Fruit fly (Drosophila melanogaster): Measurements from ENCODE around the gene B4.

The B4 gene

dm6 chr2L:13549973-13550458, 888 bp upstream of the B4 start, which contains the start of gene kuz (continued):
- TF ChIP-seq CG17359 (tag; optimal IDR thresholded peaks at IDR 0.05) (peak; percentile 42), odd (GFP tag; optimal IDR thresholded peaks at IDR 0.05) (peak; percentile 21), CkIIα-i1 (GFP tag; IDR thresholded peaks at IDR 0.05) (no peak), pho (GFP tag; optimal IDR thresholded peaks at IDR 0.05) (no peak), cwo (GFP tag; optimal IDR thresholded peaks at IDR 0.05) (no peak), Bdp1 (GFP tag; optimal IDR thresholded peaks at IDR 0.05) (no peak), kah (GFP tag; optimal IDR thresholded peaks at IDR 0.05) (peak; percentile 38), vvl (GFP tag; IDR thresholded peaks at IDR 0.05) (peak; percentile 71; the same call in 1 of the 2 replicates), Hr51 (GFP tag; optimal IDR thresholded peaks at IDR 0.05) (peak in 1 of 2 experiments; percentile 7), CHES-1-like (GFP tag; optimal IDR thresholded peaks at IDR 0.05) (no peak), Dbx (GFP tag; IDR thresholded peaks at IDR 0.05) (peak; percentile 64; the same call in 2 of the 3 replicates), caup (GFP tag; optimal IDR thresholded peaks at IDR 0.05; ENCODE audit: severe bottlenecking) (peak; percentile 66), CG12769 (tag; optimal IDR thresholded peaks at IDR 0.05) (peak; percentile 54), tna (GFP tag; IDR thresholded peaks at IDR 0.05; ENCODE audit: partially characterized antibody) (peak; percentile 64; the same call in 1 of the 2 replicates), bbx (GFP tag; IDR thresholded peaks at IDR 0.05; ENCODE audit: partially characterized antibody) (peak; percentile 83), ranshi (GFP tag; IDR thresholded peaks at IDR 0.05) (no peak), Usf (GFP tag; optimal IDR thresholded peaks at IDR 0.05) (no peak), CG4854 (GFP tag; optimal IDR thresholded peaks at IDR 0.05) (peak; percentile 26), CG9876 (GFP tag; optimal IDR thresholded peaks at IDR 0.05) (peak; percentile 7), CG13775 (GFP tag; optimal IDR thresholded peaks at IDR 0.05) (no peak), CG12744 (GFP tag; optimal IDR thresholded peaks at IDR 0.05) (peak; percentile 4), sim (GFP tag; IDR thresholded peaks at IDR 0.05) (0 out of 2 replicates have a peak, but pooled peaks have one; percentile 15), CoRest (tag; optimal IDR thresholded peaks at IDR 0.05) (peak; percentile 4), BEAF-32 (GFP tag; optimal IDR thresholded peaks at IDR 0.05) (peak; percentile 63), CG16813 (GFP tag; IDR thresholded peaks at IDR 0.05; ENCODE audit: partially characterized antibody) (0 out of 3 replicates have a peak, but pooled peaks have one; percentile 21), CG4730 (GFP tag; IDR thresholded peaks at IDR 0.05) (no peak), nmo (GFP tag; optimal IDR thresholded peaks at IDR 0.05) (peak; percentile 17), Atf6 (GFP tag; IDR thresholded peaks at IDR 0.05) (peak; percentile 64; the same call in 1 of the 2 replicates), ci (GFP tag; IDR thresholded peaks at IDR 0.05) (peak; percentile 81; the same call in 2 of the 3 replicates), Doc2 (GFP tag; IDR thresholded peaks at IDR 0.05) (no peak), cas (GFP tag; IDR thresholded peaks at IDR 0.05) (no peak), CG12391 (tag; optimal IDR thresholded peaks at IDR 0.05) (peak; percentile 67), CG10462 (GFP tag; optimal IDR thresholded peaks at IDR 0.05) (no peak), Fer2 (tag; optimal IDR thresholded peaks at IDR 0.05) (peak; percentile 19), CG11560 (tag; IDR thresholded peaks at IDR 0.05) (no peak), Vsx1 (GFP tag; optimal IDR thresholded peaks at IDR 0.05) (peak; percentile 44), sr (GFP tag; IDR thresholded peaks at IDR 0.05) (no peak; the same call in 2 of the 3 replicates), CG7786 (GFP tag; optimal IDR thresholded peaks at IDR 0.05) (peak; percentile 19), CG13287 (GFP tag; IDR thresholded peaks at IDR 0.05; ENCODE audit: partially characterized antibody) (peak; percentile 63), CG1792 (GFP tag; optimal IDR thresholded peaks at IDR 0.05) (no peak), Scr (GFP tag; IDR thresholded peaks at IDR 0.05; ENCODE audit: partially characterized antibody) (peak; percentile 56), CG7839 (tag; optimal IDR thresholded peaks at IDR 0.05) (peak; percentile 24), ara (GFP tag; IDR thresholded peaks at IDR 0.05) (no peak), sug (tag; optimal IDR thresholded peaks at IDR 0.05) (peak; percentile 95), CG8765 (GFP tag; IDR thresholded peaks at IDR 0.05) (no peak), en (GFP tag; optimal IDR thresholded peaks at IDR 0.05) (no peak), ewg (GFP tag; optimal IDR thresholded peaks at IDR 0.05) (peak; percentile 12), Xbp1 (GFP tag; optimal IDR thresholded peaks at IDR 0.05) (peak; percentile 13), jumu (GFP tag; optimal IDR thresholded peaks at IDR 0.05) (no peak)

Measured in whole organism, embryonic.